Fruit fly (Drosophila melanogaster): Measurements from ENCODE around the gene CG7903.

- TF ChIP-seq pad (GFP tag; optimal IDR thresholded peaks at IDR 0.05) (no peak), kay (GFP tag; ENCODE audit: borderline replicate concordance) (no peak), toe (GFP tag; optimal IDR thresholded peaks at IDR 0.05) (no peak), CG7101 (tag; optimal IDR thresholded peaks at IDR 0.05) (no peak), CG7045 (GFP tag; optimal IDR thresholded peaks at IDR 0.05) (no peak), Hr96 (GFP tag; optimal IDR thresholded peaks at IDR 0.05) (no peak), Clk (GFP tag; optimal IDR thresholded peaks at IDR 0.05) (no peak), CG33017 (tag; optimal IDR thresholded peaks at IDR 0.05) (no peak), CG5204 (GFP tag; optimal IDR thresholded peaks at IDR 0.05) (no peak)
These were observed 18.9 kb upstream of the CG7903 start for dm6 chr3R:30013909-30014308.
